Worm (Caenorhabditis elegans): Measurements from ENCODE around the gene T14G10.8.

T14G10.8 gene

ce11 chrIV:10174328-10174727 lies 27.5 kb upstream of the T14G10.8 start, which contains the start of gene pxf-1:
Gene pxf-1, minus strand, starts transcription at chrIV:10174341.
- no peak for TF ChIP-seq nhr-12 (tag; optimal IDR thresholded peaks at IDR 0.05)
- peak; percentile 39 for TF ChIP-seq mab-5 (tag; optimal IDR thresholded peaks at IDR 0.05)

- TF ChIP-seq zag-1 (tag; optimal IDR thresholded peaks at IDR 0.05): peak; percentile 34
- no peak for TF ChIP-seq unc-62 (GFP tag; optimal IDR thresholded peaks at IDR 0.05)
- no peak for TF ChIP-seq ceh-16 (tag; optimal IDR thresholded peaks at IDR 0.05)
Measured at ce11 chrIV:10170808-10171207, 24.0 kb upstream of the T14G10.8 start.

- TF ChIP-seq snpc-4 (tag; optimal IDR thresholded peaks at IDR 0.05): no peak
- TF ChIP-seq mab-5 (tag; optimal IDR thresholded peaks at IDR 0.05): no peak
- TF ChIP-seq nhr-12 (tag; optimal IDR thresholded peaks at IDR 0.05): no peak
- no peak for TF ChIP-seq crh-2 (tag; optimal IDR thresholded peaks at IDR 0.05)
- no peak for TF ChIP-seq ztf-1 (GFP tag; conservative IDR thresholded peaks at IDR 0.05)
- TF ChIP-seq aly-2 (tag; optimal IDR thresholded peaks at IDR 0.05): no peak
Measured at ce11 chrIV:10164086-10164485, 17.3 kb upstream of the T14G10.8 start.

ce11 chrIV:10161706-10162105 lies 14.9 kb upstream of the T14G10.8 start, which contains the start of gene pps-1:
Gene pps-1, plus strand, starts transcription at chrIV:10162006.
- TF ChIP-seq lsy-2 (tag; optimal IDR thresholded peaks at IDR 0.05) (no peak), nhr-11 (tag; optimal IDR thresholded peaks at IDR 0.05) (no peak), nhr-77 (tag; optimal IDR thresholded peaks at IDR 0.05) (no peak), nhr-10 (tag; optimal IDR thresholded peaks at IDR 0.05) (no peak), snpc-4 (tag; optimal IDR thresholded peaks at IDR 0.05) (no peak), zag-1 (tag; optimal IDR thresholded peaks at IDR 0.05) (no peak), unc-62 (GFP tag; optimal IDR thresholded peaks at IDR 0.05) (no peak), peb-1 (tag; optimal IDR thresholded peaks at IDR 0.05) (no peak)

- TF ChIP-seq unc-62 (GFP tag; optimal IDR thresholded peaks at IDR 0.05) (no peak), nhr-11 (tag; optimal IDR thresholded peaks at IDR 0.05) (no peak), nhr-10 (tag; optimal IDR thresholded peaks at IDR 0.05) (no peak), nhr-12 (tag; optimal IDR thresholded peaks at IDR 0.05) (no peak), unc-55 (GFP tag; optimal IDR thresholded peaks at IDR 0.05) (no peak), nhr-6 (tag; optimal IDR thresholded peaks at IDR 0.05) (no peak), snpc-4 (tag; optimal IDR thresholded peaks at IDR 0.05) (no peak), Y55F3AM.14 (GFP tag; optimal IDR thresholded peaks at IDR 0.05) (no peak), fos-1 (tag; optimal IDR thresholded peaks at IDR 0.05) (no peak), zag-1 (tag; optimal IDR thresholded peaks at IDR 0.05) (no peak), aly-2 (tag; optimal IDR thresholded peaks at IDR 0.05) (no peak), skn-1 (tag; optimal IDR thresholded peaks at IDR 0.05) (no peak), elt-3 (tag; optimal IDR thresholded peaks at IDR 0.05) (no peak), gmeb-1 (tag; optimal IDR thresholded peaks at IDR 0.05) (no peak), ceh-82 (tag; optimal IDR thresholded peaks at IDR 0.05) (no peak), nhr-23 (tag; optimal IDR thresholded peaks at IDR 0.05) (no peak), ztf-11 (tag; optimal IDR thresholded peaks at IDR 0.05) (no peak), C34F6.9 (tag; optimal IDR thresholded peaks at IDR 0.05) (no peak)
Measured at ce11 chrIV:10157489-10158088, 10.8 kb upstream of the T14G10.8 start, which contains the start of gene ttr-53. Gene ttr-53, plus strand, starts transcription at chrIV:10158038.

ce11 chrIV:10157034-10157433 lies 10.2 kb upstream of the T14G10.8 start:
- TF ChIP-seq nhr-25 (tag; optimal IDR thresholded peaks at IDR 0.05): no peak
- TF ChIP-seq mbf-1 (tag; optimal IDR thresholded peaks at IDR 0.05): no peak
- no peak for TF ChIP-seq nhr-77 (tag; optimal IDR thresholded peaks at IDR 0.05)
- no peak for TF ChIP-seq fos-1 (tag; optimal IDR thresholded peaks at IDR 0.05)

- no peak for TF ChIP-seq R02D3.7 (tag; optimal IDR thresholded peaks at IDR 0.05)
- TF ChIP-seq elt-1 (tag; optimal IDR thresholded peaks at IDR 0.05): no peak
- no peak for TF ChIP-seq nhr-10 (tag; optimal IDR thresholded peaks at IDR 0.05)
- TF ChIP-seq gmeb-1 (tag; optimal IDR thresholded peaks at IDR 0.05): no peak
- TF ChIP-seq mdl-1 (tag; optimal IDR thresholded peaks at IDR 0.05): no peak
- TF ChIP-seq sma-3 (GFP tag; optimal IDR thresholded peaks at IDR 0.05): no peak
- no peak for TF ChIP-seq ztf-4 (tag; optimal IDR thresholded peaks at IDR 0.05)
- TF ChIP-seq alr-1 (tag; optimal IDR thresholded peaks at IDR 0.05): no peak
- no peak for TF ChIP-seq snpc-4 (tag; optimal IDR thresholded peaks at IDR 0.05)
- no peak for TF ChIP-seq ztf-11 (tag; optimal IDR thresholded peaks at IDR 0.05)
Measured at ce11 chrIV:10155475-10155874, 8.7 kb upstream of the T14G10.8 start, which contains the start of gene ttr-54. Gene ttr-54, plus strand, starts transcription at chrIV:10155775.

Measured in whole organism, L2 larva.